Fruit fly (Drosophila melanogaster): ENCODE results near the gene CG3213.
A peak's percentile ranks its signal among the peaks of the same experiment; 100 is the strongest.

CG3213 gene

dm6 chr2L:3472242-3472641, 47.2 kb downstream of the CG3213 start, which contains the start of gene Pgant4 (continued):
- TF ChIP-seq CG15514 (GFP tag; optimal IDR thresholded peaks at IDR 0.05): peak; percentile 53
- TF ChIP-seq Ravus (GFP tag; IDR thresholded peaks at IDR 0.05): no peak
- TF ChIP-seq CG9932 (GFP tag; IDR thresholded peaks at IDR 0.05): peak; percentile 85
- no peak for TF ChIP-seq en (GFP tag; optimal IDR thresholded peaks at IDR 0.05)
- TF ChIP-seq bsh (GFP tag; optimal IDR thresholded peaks at IDR 0.05): peak in 1 of 2 experiments; percentile 40
- TF ChIP-seq HHEX (GFP tag; optimal IDR thresholded peaks at IDR 0.05): peak; percentile 64
- no peak for TF ChIP-seq Jarid2 (GFP tag; optimal IDR thresholded peaks at IDR 0.05)
- no peak for TF ChIP-seq sna (GFP tag; IDR thresholded peaks at IDR 0.05; ENCODE audit: partially characterized antibody)
- TF ChIP-seq nmo (GFP tag; optimal IDR thresholded peaks at IDR 0.05): peak; percentile 46
- peak; percentile 35 for TF ChIP-seq CG33213 (GFP tag; optimal IDR thresholded peaks at IDR 0.05)
- TF ChIP-seq ase (GFP tag; IDR thresholded peaks at IDR 0.05): peak; percentile 52; the same call in 1 of the 3 replicates
- no peak for TF ChIP-seq hbn (GFP tag; IDR thresholded peaks at IDR 0.05; ENCODE audit: partially characterized antibody)
- TF ChIP-seq kni (GFP tag; optimal IDR thresholded peaks at IDR 0.05): no peak
- no peak for TF ChIP-seq nerfin-2 (GFP tag; IDR thresholded peaks at IDR 0.05; ENCODE audit: partially characterized antibody)
- no peak for TF ChIP-seq CG8924 (tag; optimal IDR thresholded peaks at IDR 0.05)
- TF ChIP-seq CG6813 (GFP tag; optimal IDR thresholded peaks at IDR 0.05): peak; percentile 26
- TF ChIP-seq CG2678 (tag; optimal IDR thresholded peaks at IDR 0.05): no peak
- peak; percentile 39 for TF ChIP-seq Fer1 (GFP tag; optimal IDR thresholded peaks at IDR 0.05)
- peak; percentile 32; the same call in 1 of the 2 replicates for TF ChIP-seq ap (GFP tag; IDR thresholded peaks at IDR 0.05)
- no peak for TF ChIP-seq CG14710 (tag; optimal IDR thresholded peaks at IDR 0.05)
- TF ChIP-seq CG9215 (GFP tag; IDR thresholded peaks at IDR 0.05): peak; percentile 28; the same call in 1 of the 2 replicates
- TF ChIP-seq CG8089 (GFP tag; optimal IDR thresholded peaks at IDR 0.05): peak; percentile 39
- peak; percentile 15 for TF ChIP-seq Atf3 (GFP tag; optimal IDR thresholded peaks at IDR 0.05)
- TF ChIP-seq mam (GFP tag; optimal IDR thresholded peaks at IDR 0.05): peak; percentile 7
- peak; percentile 56; the same call in 1 of the 2 replicates for TF ChIP-seq HLH3B (GFP tag; IDR thresholded peaks at IDR 0.05)
- no peak for TF ChIP-seq cwo (GFP tag; optimal IDR thresholded peaks at IDR 0.05)
- TF ChIP-seq Aef1 (GFP tag; IDR thresholded peaks at IDR 0.05): peak; percentile 60; the same call in 2 of the 3 replicates
- peak; percentile 37 for TF ChIP-seq Nf-YC (tag; optimal IDR thresholded peaks at IDR 0.05)
- TF ChIP-seq HLH4C (GFP tag; IDR thresholded peaks at IDR 0.05; ENCODE audit: partially characterized antibody): no peak
- TF ChIP-seq bab2 (GFP tag; optimal IDR thresholded peaks at IDR 0.05): peak; percentile 48
- no peak for TF ChIP-seq org-1 (GFP tag; optimal IDR thresholded peaks at IDR 0.05)
- no peak for TF ChIP-seq nom (GFP tag; optimal IDR thresholded peaks at IDR 0.05)
- peak; percentile 55 for TF ChIP-seq Elba2 (GFP tag; optimal IDR thresholded peaks at IDR 0.05)
- TF ChIP-seq CG15269 (tag; optimal IDR thresholded peaks at IDR 0.05): no peak
- no peak for TF ChIP-seq tap (tag; optimal IDR thresholded peaks at IDR 0.05)
- TF ChIP-seq Dip3 (GFP tag; optimal IDR thresholded peaks at IDR 0.05): no peak
- no peak for TF ChIP-seq CG3163 (GFP tag; optimal IDR thresholded peaks at IDR 0.05)
- no peak for TF ChIP-seq gcm2 (GFP tag; optimal IDR thresholded peaks at IDR 0.05)
- peak; percentile 1 to 48 for TF ChIP-seq chif (GFP tag; optimal IDR thresholded peaks at IDR 0.05)
- TF ChIP-seq CG15073 (GFP tag; optimal IDR thresholded peaks at IDR 0.05): no peak
- TF ChIP-seq CG8388 (GFP tag; optimal IDR thresholded peaks at IDR 0.05): no peak
- TF ChIP-seq usp (GFP tag; optimal IDR thresholded peaks at IDR 0.05): no peak
- peak; percentile 94 for TF ChIP-seq NFAT (GFP tag; IDR thresholded peaks at IDR 0.05)
- TF ChIP-seq CG11085 (GFP tag; IDR thresholded peaks at IDR 0.05): peak; percentile 69; the same call in 1 of the 2 replicates
- TF ChIP-seq CG11695 (GFP tag; IDR thresholded peaks at IDR 0.05): no peak
- TF ChIP-seq dmrt11E (tag; optimal IDR thresholded peaks at IDR 0.05): peak; percentile 22
- TF ChIP-seq vnd (GFP tag; IDR thresholded peaks at IDR 0.05; ENCODE audit: partially characterized antibody): no peak
- TF ChIP-seq Antp (GFP tag; optimal IDR thresholded peaks at IDR 0.05): peak; percentile 60
- peak; percentile 37 for TF ChIP-seq CG10209 (GFP tag; optimal IDR thresholded peaks at IDR 0.05)
- TF ChIP-seq CG2875 (GFP tag; optimal IDR thresholded peaks at IDR 0.05): peak; percentile 25

Data from whole organism, embryonic.